Worm (Caenorhabditis elegans): ENCODE results near the gene pdtf-1.

- TF ChIP-seq lin-40 (tag; optimal IDR thresholded peaks at IDR 0.05) (no peak), unc-130 (GFP tag; optimal IDR thresholded peaks at IDR 0.05) (no peak), pha-4 (tag; optimal IDR thresholded peaks at IDR 0.05) (no peak), snpc-4 (GFP tag; optimal IDR thresholded peaks at IDR 0.05) (no peak), snpc-4 (tag; optimal IDR thresholded peaks at IDR 0.05) (no peak), sptf-2 (GFP tag; optimal IDR thresholded peaks at IDR 0.05) (no peak), hsf-1 (GFP tag; IDR thresholded peaks at IDR 0.05) (no peak), F23B12.7 (tag; optimal IDR thresholded peaks at IDR 0.05; ENCODE audit: insufficient read depth) (no peak), cebp-1 (GFP tag; IDR thresholded peaks at IDR 0.05) (no peak), cebp-1 (tag; optimal IDR thresholded peaks at IDR 0.05) (no peak), nfya-1 (tag; optimal IDR thresholded peaks at IDR 0.05; ENCODE audit: borderline replicate concordance, insufficient read depth) (no peak), lag-1 (GFP tag; IDR thresholded peaks at IDR 0.05) (no peak), lin-35 (GFP tag; optimal IDR thresholded peaks at IDR 0.05) (no peak), ama-1 (optimal IDR thresholded peaks at IDR 0.05) (no peak), ama-1 (GFP tag; optimal IDR thresholded peaks at IDR 0.05) (no peak), nhr-90 (tag; optimal IDR thresholded peaks at IDR 0.05) (no peak)
These were observed 29.5 kb downstream of the pdtf-1 start for ce11 chrIV:8462376-8462775.

All from whole organism, young adult.